Worm (Caenorhabditis elegans) whole organism, young adult: ENCODE data around the gene srw-29.

Experiments used
- F23B12.7 ChIP-seq: sonication (generic microtip); optimal IDR thresholded peaks from 2 replicates; lab custom pipeline; 2017; ENCODE audit warnings: missing genetic modification characterization, mild to moderate bottlenecking, missing compliant biosample characterization, antibody characterized with exemption, moderate library complexity; ENCODE audit not compliant: insufficient read depth
- Y79H2A.3 ChIP-seq: fragments of 200-800 bp; sonication (Bioruptor generic); conservative IDR thresholded peaks from 2 replicates; pipeline ENCODE4 v1.3.6; 2022; ENCODE audit warnings: missing genetic modification reagents, missing genetic modification characterization, missing compliant biosample characterization
- akir-1 ChIP-seq: fragments of 200-800 bp; sonication (Bioruptor generic); optimal IDR thresholded peaks from 2 replicates; lab custom pipeline; 2018; ENCODE audit warnings: mild to moderate bottlenecking, missing genetic modification characterization, moderate library complexity, missing compliant biosample characterization
- aptf-3 ChIP-seq: fragments of 200-800 bp; sonication (Bioruptor generic); IDR thresholded peaks from 2 replicates; pipeline ENCODE4 v1.3.6; 2022; ENCODE audit warnings: missing genetic modification characterization, missing compliant biosample characterization
- egl-44 ChIP-seq: fragments of 200-800 bp; sonication (Bioruptor generic); IDR thresholded peaks from 2 replicates; pipeline ENCODE4 v1.3.6; 2022; ENCODE audit warnings: missing genetic modification reagents, missing genetic modification characterization, missing compliant biosample characterization
- ets-4 ChIP-seq: fragments of 200-800 bp; sonication (Bioruptor generic); optimal IDR thresholded peaks from 2 replicates; lab custom pipeline; 2018; ENCODE audit warnings: mild to moderate bottlenecking, missing genetic modification characterization, missing compliant biosample characterization
- him-1 ChIP-seq: sonication (generic microtip); optimal IDR thresholded peaks from 2 replicates; lab custom pipeline; 2016; ENCODE audit warnings: missing genotype, missing genetic modification reagents, missing genetic modification characterization, missing compliant biosample characterization
- nfya-1 ChIP-seq: sonication (generic microtip); optimal IDR thresholded peaks from 2 replicates; lab custom pipeline; 2017; ENCODE audit warnings: antibody characterized with exemption, missing compliant biosample characterization, missing genetic modification characterization, borderline replicate concordance; ENCODE audit not compliant: insufficient read depth
- pha-4 ChIP-seq: fragments of 150-350 bp; sonication (generic microtip); optimal IDR thresholded peaks from 2 replicates; lab custom pipeline; 2014; ENCODE audit warnings: missing biosample characterization, missing genetic modification reagents, missing genetic modification characterization
- rpc-1 ChIP-seq, 2 experiments: fragments of 150-350 bp in 1 of 2; sonication (generic microtip) in 1 of 2; optimal IDR thresholded peaks; 2 replicates each; lab custom pipeline; 2014 to 2018; ENCODE audit warnings: missing biosample characterization in 1 of 2, missing genetic modification characterization in 1 of 2, missing genetic modification reagents in 1 of 2, missing genotype in 1 of 2
- snpc-4 ChIP-seq, 5 experiments: fragments of 150-350 bp in 1 of 5; sonication (generic microtip) in 4 of 5; optimal IDR thresholded peaks; 2 replicates each; lab custom pipeline; 2014 to 2018; ENCODE audit warnings: missing genetic modification characterization in 5 of 5, missing biosample characterization in 3 of 5, antibody characterized with exemption in 2 of 5, mild to moderate bottlenecking in 2 of 5, missing compliant biosample characterization in 2 of 5, missing genotype in 2 of 5, moderate library complexity in 2 of 5, missing genetic modification reagents in 1 of 5
- unc-62 ChIP-seq: fragments of 150-350 bp; optimal IDR thresholded peaks from 2 replicates; lab custom pipeline; 2014; ENCODE audit warnings: missing biosample characterization, missing genetic modification reagents, missing genetic modification characterization

ce11 chrV:16406357-16406756, 18.0 kb downstream of the srw-29 start:
- no peak for TF ChIP-seq unc-62 (GFP tag; lab: Kevin White, UChicago)
- TF ChIP-seq pha-4 (tag; lab: Kevin White, UChicago): no peak
- no peak for TF ChIP-seq snpc-4 (GFP tag; optimal IDR thresholded peaks at IDR 0.05; lab: Kevin White, UChicago)
- TF ChIP-seq snpc-4 (tag; optimal IDR thresholded peaks at IDR 0.05; lab: Kevin White, UChicago): no peak
- no peak for TF ChIP-seq rpc-1 (optimal IDR thresholded peaks at IDR 0.05; lab: Kevin White, UChicago)
- no peak for TF ChIP-seq rpc-1 (tag; optimal IDR thresholded peaks at IDR 0.05; lab: Kevin White, UChicago)
- no peak for TF ChIP-seq nfya-1
- no peak for TF ChIP-seq Y79H2A.3 (GFP tag; lab: Robert Waterston, UW)
- TF ChIP-seq ets-4 (GFP tag; lab: Kevin White, UChicago): no peak
- TF ChIP-seq him-1 (tag; lab: Kevin White, UChicago): no peak
- no peak for TF ChIP-seq egl-44 (GFP tag; lab: Robert Waterston, UW)
- no peak for TF ChIP-seq F23B12.7 (tag; lab: Kevin White, UChicago)
- no peak for TF ChIP-seq aptf-3
- no peak for TF ChIP-seq akir-1
